Worm (Caenorhabditis elegans): Measurements from ENCODE around the gene C06E4.1.

ce11 chrIV:7308974-7309373 lies 25.9 kb downstream of the C06E4.1 start, which contains the start of gene F42C5.6:
- TF ChIP-seq ztf-3 (GFP tag; optimal IDR thresholded peaks at IDR 0.05) (no peak), ZK185.1 (tag; optimal IDR thresholded peaks at IDR 0.05; ENCODE audit: poor library complexity, severe bottlenecking) (no peak), attf-3 (GFP tag; conservative IDR thresholded peaks at IDR 0.05) (no peak), nfya-1 (tag; optimal IDR thresholded peaks at IDR 0.05; ENCODE audit: borderline replicate concordance, insufficient read depth) (no peak), lir-1 (GFP tag; conservative IDR thresholded peaks at IDR 0.05) (no peak), dpff-1 (tag; optimal IDR thresholded peaks at IDR 0.05) (no peak), ceh-100 (GFP tag; IDR thresholded peaks at IDR 0.05) (no peak), snpc-4 (GFP tag; optimal IDR thresholded peaks at IDR 0.05) (no peak), snpc-4 (tag; optimal IDR thresholded peaks at IDR 0.05) (no peak), nhr-90 (tag; optimal IDR thresholded peaks at IDR 0.05) (no peak)
